Fruit fly (Drosophila melanogaster): ENCODE measurements around the gene Sec16.
A peak's percentile ranks its signal among the peaks of the same experiment; 100 is the strongest.

The Sec16 gene

DNA sequence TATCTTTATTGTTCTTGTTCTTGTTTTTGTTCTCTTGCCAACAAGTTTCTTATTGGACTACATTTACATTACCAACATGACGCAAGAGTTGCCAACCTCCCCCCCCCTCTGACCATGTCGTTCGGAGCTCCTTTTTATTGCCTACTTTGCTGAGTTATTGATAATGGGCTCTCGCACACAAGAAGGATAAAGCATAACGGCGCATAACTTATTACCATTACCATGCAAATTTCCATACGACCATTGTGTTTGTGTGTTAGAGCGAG lies 36.2 kb downstream of the Sec16 start:
- TF ChIP-seq jigr1 (GFP tag; IDR thresholded peaks at IDR 0.05) (no peak), gsb-n (tag; optimal IDR thresholded peaks at IDR 0.05) (no peak), sqz (GFP tag; optimal IDR thresholded peaks at IDR 0.05) (no peak), Elba2 (GFP tag; optimal IDR thresholded peaks at IDR 0.05) (peak; percentile 35), fd96Cb (tag; optimal IDR thresholded peaks at IDR 0.05) (no peak), crol (GFP tag; IDR thresholded peaks at IDR 0.05) (peak; percentile 18), mld (GFP tag; IDR thresholded peaks at IDR 0.05; ENCODE audit: partially characterized antibody) (no peak), gce (GFP tag; IDR thresholded peaks at IDR 0.05) (no peak), fd102C (GFP tag; optimal IDR thresholded peaks at IDR 0.05) (no peak), seq (GFP tag; IDR thresholded peaks at IDR 0.05) (no peak), Hr78 (GFP tag; optimal IDR thresholded peaks at IDR 0.05) (no peak), CG11456 (GFP tag; IDR thresholded peaks at IDR 0.05) (no peak), CG3847 (GFP tag; IDR thresholded peaks at IDR 0.05) (no peak), CG4820 (GFP tag; optimal IDR thresholded peaks at IDR 0.05) (no peak), aop (GFP tag; IDR thresholded peaks at IDR 0.05) (no peak), CG15479 (GFP tag; optimal IDR thresholded peaks at IDR 0.05) (peak; percentile 40), croc (GFP tag; conservative IDR thresholded peaks at IDR 0.05) (no peak), Med (GFP tag) (peak; percentile 6), insv (GFP tag; optimal IDR thresholded peaks at IDR 0.05) (peak; percentile 47 to 91), abd-A (tag; optimal IDR thresholded peaks at IDR 0.05) (peak; percentile 58)

DNA sequence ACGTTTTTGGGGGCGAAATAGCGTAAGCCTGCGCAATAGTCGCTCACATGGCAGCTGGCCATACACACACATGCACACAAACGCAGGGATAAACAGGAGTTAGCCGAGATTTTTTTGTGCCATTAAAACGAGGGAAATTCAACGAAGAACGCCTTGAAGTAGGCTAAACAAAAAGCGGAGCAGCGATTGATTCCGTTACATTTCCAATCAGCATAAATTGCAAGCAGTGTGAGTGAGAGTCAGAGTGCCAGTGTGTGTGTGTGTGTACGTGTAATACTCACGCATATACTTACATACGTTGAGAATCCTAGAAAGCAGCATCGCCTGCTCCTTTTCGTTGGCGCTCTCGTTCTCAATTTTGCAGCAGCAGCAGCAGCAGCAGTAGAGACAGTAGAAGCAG lies 37.4 kb downstream of the Sec16 start:
- peak; percentile 16 for TF ChIP-seq cg (GFP tag; optimal IDR thresholded peaks at IDR 0.05)
- TF ChIP-seq Elba2 (GFP tag; optimal IDR thresholded peaks at IDR 0.05) = peak; percentile 27
- TF ChIP-seq nerfin-1 (tag; optimal IDR thresholded peaks at IDR 0.05) = peak; percentile 21
- peak; percentile 62 for TF ChIP-seq CG31365 (tag; optimal IDR thresholded peaks at IDR 0.05)
- TF ChIP-seq insv (GFP tag; optimal IDR thresholded peaks at IDR 0.05) = peak in 1 of 2 experiments; percentile 81
- no peak for TF ChIP-seq CG5953 (GFP tag; IDR thresholded peaks at IDR 0.05)
- TF ChIP-seq CG6854 (GFP tag; optimal IDR thresholded peaks at IDR 0.05) = peak; percentile 1
- no peak for TF ChIP-seq CG9437 (GFP tag; optimal IDR thresholded peaks at IDR 0.05)

DNA sequence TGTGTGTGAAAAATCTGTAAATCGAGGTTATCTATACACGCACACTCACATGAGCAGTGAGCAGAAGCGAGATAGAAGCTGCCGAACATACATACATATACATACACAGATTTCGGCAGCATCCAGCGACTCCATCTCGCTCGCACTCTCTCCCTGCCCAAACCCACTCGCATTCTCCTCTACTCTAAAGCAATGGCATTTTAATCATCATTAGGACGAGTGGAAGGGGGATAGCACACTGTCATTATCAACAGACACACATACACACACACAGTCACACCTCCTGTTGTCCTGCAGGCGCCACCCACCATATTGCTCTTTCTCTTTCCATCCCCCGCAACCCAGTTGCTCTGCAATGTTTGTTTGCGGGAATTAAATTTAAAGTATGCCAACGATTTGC lies 38.1 kb downstream of the Sec16 start:
- TF ChIP-seq Med (GFP tag) (peak; percentile 58), CG31365 (tag; optimal IDR thresholded peaks at IDR 0.05) (peak; percentile 61), abd-A (tag; optimal IDR thresholded peaks at IDR 0.05) (peak; percentile 81), CG8944 (GFP tag; optimal IDR thresholded peaks at IDR 0.05) (no peak), sd (tag; optimal IDR thresholded peaks at IDR 0.05) (no peak), CG1832 (GFP tag; optimal IDR thresholded peaks at IDR 0.05) (peak; percentile 44), nerfin-1 (tag; optimal IDR thresholded peaks at IDR 0.05) (peak; percentile 79), zen (tag; optimal IDR thresholded peaks at IDR 0.05) (peak; percentile 31), cg (GFP tag; optimal IDR thresholded peaks at IDR 0.05) (peak; percentile 40), MTF-1 (GFP tag; optimal IDR thresholded peaks at IDR 0.05; ENCODE audit: borderline replicate concordance) (no peak)

DNA sequence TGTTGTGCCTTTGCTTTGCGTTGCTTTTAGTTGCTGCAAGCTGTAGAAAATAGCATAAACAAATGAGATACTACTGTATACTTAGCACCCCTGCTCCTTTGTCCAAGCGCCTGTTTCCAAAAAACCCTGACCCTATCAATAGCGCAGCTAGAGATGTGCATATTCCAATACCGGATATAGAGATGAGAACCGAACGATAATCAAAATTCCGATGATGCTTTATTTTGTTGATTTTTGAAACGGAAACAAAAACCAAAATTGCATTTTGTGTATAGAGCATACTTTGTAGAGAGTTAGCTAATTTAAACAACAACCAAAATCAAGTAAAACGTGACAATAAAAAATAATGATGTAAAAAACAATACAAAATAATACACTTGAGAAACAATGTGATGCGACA lies 49.5 kb downstream of the Sec16 start:
- TF ChIP-seq CG15696 (tag; optimal IDR thresholded peaks at IDR 0.05) (no peak), so (GFP tag; IDR thresholded peaks at IDR 0.05) (no peak), CG12942 (GFP tag; optimal IDR thresholded peaks at IDR 0.05) (no peak), Bdp1 (GFP tag; optimal IDR thresholded peaks at IDR 0.05) (no peak), Ets65A (GFP tag) (peak; percentile 65), CG8290 (GFP tag; optimal IDR thresholded peaks at IDR 0.05) (peak; percentile 4), CG8290 (tag; optimal IDR thresholded peaks at IDR 0.05) (no peak), stwl (tag; optimal IDR thresholded peaks at IDR 0.05) (peak; percentile 93), CG14667 (GFP tag; IDR thresholded peaks at IDR 0.05) (no peak), Sry-δ (GFP tag; optimal IDR thresholded peaks at IDR 0.05) (peak; percentile 37), fru (optimal IDR thresholded peaks at IDR 0.05) (no peak), Jarid2 (GFP tag; optimal IDR thresholded peaks at IDR 0.05) (no peak), zf30C (GFP tag; optimal IDR thresholded peaks at IDR 0.05) (no peak), prd (optimal IDR thresholded peaks at IDR 0.05) (no peak), prd (GFP tag; IDR thresholded peaks at IDR 0.05) (no peak), CG7271 (tag; optimal IDR thresholded peaks at IDR 0.05) (peak; percentile 33), CG15269 (tag; optimal IDR thresholded peaks at IDR 0.05) (no peak), bsh (GFP tag; optimal IDR thresholded peaks at IDR 0.05) (no peak)
